Worm (Caenorhabditis elegans) whole organism, midembryonic: ENCODE results near the gene W02A2.5.

Experiments
- T22C8.4 ChIP-seq: fragments of 200-800 bp; sonication (Bioruptor generic); IDR thresholded peaks from 2 replicates; pipeline ENCODE4 v1.3.6; 2022; ENCODE audit warnings: missing genetic modification characterization, missing compliant biosample characterization
- klf-2 ChIP-seq: fragments of 200-800 bp; sonication (Bioruptor generic); conservative IDR thresholded peaks from 2 replicates; pipeline ENCODE4 v1.3.6; 2022; ENCODE audit warnings: missing genetic modification reagents, missing genetic modification characterization, missing compliant biosample characterization
- med-1 ChIP-seq: sonication (generic microtip); optimal IDR thresholded peaks from 2 replicates; lab custom pipeline; 2017; ENCODE audit warnings: missing genetic modification characterization, mild to moderate bottlenecking, missing compliant biosample characterization, antibody characterized with exemption, missing genetic modification reagents; ENCODE audit not compliant: insufficient read depth
- tab-1 ChIP-seq: fragments of 200-800 bp; sonication (Bioruptor generic); IDR thresholded peaks from 2 replicates; pipeline ENCODE4 v1.3.6; 2022; ENCODE audit warnings: missing genetic modification characterization, missing compliant biosample characterization
- ztf-29 ChIP-seq: fragments of 200-800 bp; sonication (Bioruptor generic); IDR thresholded peaks from 2 replicates; pipeline ENCODE4 v1.3.6; 2022; ENCODE audit warnings: missing genetic modification reagents, missing genetic modification characterization, missing compliant biosample characterization

- TF ChIP-seq ztf-29 (no peak), klf-2 (no peak), tab-1 (GFP tag; lab: Robert Waterston, UW) (no peak), med-1 (GFP tag; lab: Kevin White, UChicago) (no peak), T22C8.4 (no peak)
Measured at ce11 chrIV:13315344-13315743, 27.3 kb upstream of the W02A2.5 start, which contains the start of gene fat-1.
